Fruit fly (Drosophila melanogaster) whole organism, embryonic: ENCODE results near the gene CG4074.
A peak's percentile ranks its signal among the peaks of the same experiment; 100 is the strongest.

Experiments used
- BEAF-32 ChIP-seq: fragments of 200-800 bp; sonication (Bioruptor generic); optimal IDR thresholded peaks from 3 replicates; lab custom pipeline; 2017; ENCODE audit warnings: missing biosample characterization, missing genetic modification characterization, mild to moderate bottlenecking, moderate library complexity, missing genetic modification reagents
- CG11398 ChIP-seq: fragments of 200-800 bp; sonication (Bioruptor generic); optimal IDR thresholded peaks from 2 replicates; lab custom pipeline; 2016; ENCODE audit warnings: missing biosample characterization, missing genetic modification characterization
- CG11456 ChIP-seq: fragments of 200-800 bp; sonication (Bioruptor generic); IDR thresholded peaks from 3 replicates; pipeline ENCODE4 v1.3.6; 2022; ENCODE audit warnings: missing biosample characterization, missing genetic modification characterization
- CG12155 ChIP-seq: fragments of 200-800 bp; sonication (Bioruptor generic); optimal IDR thresholded peaks from 3 replicates; lab custom pipeline; 2016; ENCODE audit warnings: missing biosample characterization, missing genetic modification characterization
- CG12391 ChIP-seq: fragments of 200-800 bp; sonication (Bioruptor generic); optimal IDR thresholded peaks from 3 replicates; lab custom pipeline; 2018; ENCODE audit warnings: missing biosample characterization, mild to moderate bottlenecking, missing genetic modification characterization, moderate library complexity
- CG12659 ChIP-seq: fragments of 200-800 bp; sonication (Bioruptor generic); optimal IDR thresholded peaks from 3 replicates; lab custom pipeline; 2017; ENCODE audit warnings: mild to moderate bottlenecking, missing biosample characterization, missing genetic modification reagents, missing genetic modification characterization
- CG13424 ChIP-seq: fragments of 200-800 bp; sonication (Bioruptor generic); optimal IDR thresholded peaks from 2 replicates; lab custom pipeline; 2019; ENCODE audit warnings: missing biosample characterization, mild to moderate bottlenecking, missing genetic modification characterization, moderate library complexity
- CG18476 ChIP-seq: fragments of 200-800 bp; sonication (Bioruptor generic); optimal IDR thresholded peaks from 2 replicates; lab custom pipeline; 2016; ENCODE audit warnings: missing biosample characterization, mild to moderate bottlenecking, missing genetic modification characterization
- CG34422 ChIP-seq: fragments of 200-800 bp; sonication (Bioruptor generic); IDR thresholded peaks from 3 replicates; pipeline ENCODE4 v1.3.6; 2022; ENCODE audit warnings: missing biosample characterization, missing genetic modification characterization
- CG3995 ChIP-seq: fragments of 200-800 bp; sonication (Bioruptor generic); optimal IDR thresholded peaks from 3 replicates; lab custom pipeline; 2016; ENCODE audit warnings: missing biosample characterization, missing genetic modification characterization
- CG4328 ChIP-seq: fragments of 200-800 bp; sonication (Bioruptor generic); optimal IDR thresholded peaks from 3 replicates; lab custom pipeline; 2017; ENCODE audit warnings: missing biosample characterization, missing genetic modification reagents, missing genetic modification characterization
- CG4820 ChIP-seq: fragments of 200-800 bp; sonication (Bioruptor generic); optimal IDR thresholded peaks from 3 replicates; lab custom pipeline; 2016; ENCODE audit warnings: missing biosample characterization, missing genetic modification characterization
- CG5180 ChIP-seq: fragments of 200-800 bp; sonication (Bioruptor generic); optimal IDR thresholded peaks from 3 replicates; lab custom pipeline; 2017; ENCODE audit warnings: missing biosample characterization, missing genetic modification characterization, mild to moderate bottlenecking, moderate library complexity, missing genetic modification reagents
- CG5245 ChIP-seq: fragments of 200-800 bp; sonication (Bioruptor generic); optimal IDR thresholded peaks from 3 replicates; lab custom pipeline; 2016; ENCODE audit warnings: missing biosample characterization, missing genetic modification characterization
- CG6689 ChIP-seq: fragments of 200-800 bp; sonication (Bioruptor generic); IDR thresholded peaks from 2 replicates; pipeline ENCODE4 v1.3.6; 2022; ENCODE audit warnings: missing biosample characterization, missing genetic modification characterization
- CG6854 ChIP-seq: fragments of 200-800 bp; sonication (Bioruptor generic); optimal IDR thresholded peaks from 3 replicates; lab custom pipeline; 2017; ENCODE audit warnings: missing biosample characterization, mild to moderate bottlenecking, missing genetic modification characterization
- CG7271 ChIP-seq: fragments of 200-800 bp; sonication (Bioruptor generic); optimal IDR thresholded peaks from 2 replicates; lab custom pipeline; 2018; ENCODE audit warnings: missing biosample characterization, mild to moderate bottlenecking, missing genetic modification characterization, moderate library complexity
- CG9437 ChIP-seq: fragments of 200-800 bp; sonication (Bioruptor generic); optimal IDR thresholded peaks from 2 replicates; lab custom pipeline; 2018; ENCODE audit warnings: missing biosample characterization, mild to moderate bottlenecking, missing genetic modification characterization
- D ChIP-seq, 2 experiments: fragments of 200-800 bp in 1 of 2; fragments of >200 bp in 1 of 2; sonication (Bioruptor generic) in 1 of 2; optimal IDR thresholded peaks; 2 replicates in 1 of 2; 3 replicates in 1 of 2; lab custom pipeline; 2017; ENCODE audit warnings: mild to moderate bottlenecking in 1 of 2, missing biosample characterization in 1 of 2, missing genetic modification characterization in 1 of 2, missing genetic modification reagents in 1 of 2
- Ets65A ChIP-seq: fragments of 200-800 bp; sonication (Bioruptor generic); peaks from one replicate; lab custom pipeline; 2016; ENCODE audit warnings: missing biosample characterization, missing genetic modification characterization
- Hr39 ChIP-seq: fragments of >200 bp; optimal IDR thresholded peaks from 2 replicates; lab custom pipeline; 2017
- Hsf ChIP-seq: fragments of 200-800 bp; sonication (Bioruptor generic); optimal IDR thresholded peaks from 3 replicates; lab custom pipeline; 2016; ENCODE audit warnings: missing biosample characterization, missing genetic modification characterization
- Lhr ChIP-seq: fragments of 200-800 bp; sonication (Bioruptor generic); optimal IDR thresholded peaks from 3 replicates; lab custom pipeline; 2017; ENCODE audit warnings: mild to moderate bottlenecking, missing biosample characterization, missing genetic modification reagents, missing genetic modification characterization
- Lpt ChIP-seq: fragments of >200 bp; optimal IDR thresholded peaks from 2 replicates; lab custom pipeline; 2018; ENCODE audit warnings: missing biosample characterization, missing genetic modification characterization
- MBD-R2 ChIP-seq: fragments of 200-800 bp; sonication (Bioruptor generic); IDR thresholded peaks from 2 replicates; pipeline ENCODE4 v1.3.6; 2022; ENCODE audit warnings: missing biosample characterization, missing genetic modification characterization
- Med ChIP-seq: fragments of 200-800 bp; sonication (Bioruptor generic); peaks from one replicate; lab custom pipeline; 2016; ENCODE audit warnings: missing biosample characterization, missing genetic modification characterization, mild to moderate bottlenecking, inconsistent platforms, moderate library complexity
- Mrtf ChIP-seq: fragments of 200-800 bp; sonication (Bioruptor generic); IDR thresholded peaks from 3 replicates; pipeline ENCODE4 v1.3.6; 2022; ENCODE audit warnings: missing biosample characterization, missing genetic modification characterization
- NK7.1 ChIP-seq: fragments of 200-800 bp; sonication (Bioruptor generic); optimal IDR thresholded peaks from 3 replicates; lab custom pipeline; 2016; ENCODE audit warnings: missing biosample characterization, missing genetic modification characterization
- Nf-YC ChIP-seq: fragments of 200-800 bp; optimal IDR thresholded peaks from 3 replicates; lab custom pipeline; 2019; ENCODE audit warnings: missing biosample characterization, mild to moderate bottlenecking, missing genetic modification characterization, moderate library complexity
- Opbp ChIP-seq: fragments of 200-800 bp; sonication (Bioruptor generic); IDR thresholded peaks from 3 replicates; pipeline ENCODE4 v1.3.6; 2022; ENCODE audit warnings: missing biosample characterization, missing genetic modification characterization; ENCODE audit not compliant: partially characterized antibody
- Rx ChIP-seq: fragments of 200-800 bp; sonication (Bioruptor generic); IDR thresholded peaks from 2 replicates; pipeline ENCODE4 v1.3.6; 2022; ENCODE audit warnings: missing biosample characterization, missing genetic modification characterization
- Sin3A ChIP-seq: fragments of >200 bp; optimal IDR thresholded peaks from 2 replicates; lab custom pipeline; 2018
- Spps ChIP-seq: fragments of 200-800 bp; sonication (Bioruptor generic); optimal IDR thresholded peaks from 2 replicates; lab custom pipeline; 2018; ENCODE audit warnings: missing biosample characterization, mild to moderate bottlenecking, missing genetic modification characterization
- Xrp1 ChIP-seq: fragments of 200-800 bp; sonication (Bioruptor generic); IDR thresholded peaks from 2 replicates; pipeline ENCODE4 v1.3.6; 2022; ENCODE audit warnings: missing biosample characterization, missing genetic modification characterization
- amos ChIP-seq: fragments of 200-800 bp; sonication (Bioruptor generic); IDR thresholded peaks from 2 replicates; pipeline ENCODE4 v1.3.6; 2022; ENCODE audit warnings: missing biosample characterization, missing genetic modification characterization; ENCODE audit not compliant: partially characterized antibody
- ase ChIP-seq: fragments of 200-800 bp; sonication (Bioruptor generic); IDR thresholded peaks from 3 replicates; pipeline ENCODE4 v1.3.6; 2022; ENCODE audit warnings: missing biosample characterization, missing genetic modification characterization
- bab2 ChIP-seq: fragments of 200-800 bp; sonication (Bioruptor generic); optimal IDR thresholded peaks from 2 replicates; lab custom pipeline; 2016; ENCODE audit warnings: missing biosample characterization, missing genetic modification characterization
- bcd ChIP-seq: fragments of 200-800 bp; sonication (Bioruptor generic); optimal IDR thresholded peaks from 2 replicates; lab custom pipeline; 2017; ENCODE audit warnings: missing biosample characterization, mild to moderate bottlenecking, missing genetic modification characterization
- crol ChIP-seq: fragments of 200-800 bp; sonication (Bioruptor generic); IDR thresholded peaks from 2 replicates; pipeline ENCODE4 v1.3.6; 2022; ENCODE audit warnings: missing biosample characterization, missing genetic modification characterization
- fru ChIP-seq: fragments of >200 bp; optimal IDR thresholded peaks from 2 replicates; lab custom pipeline; 2017
- hbn ChIP-seq: fragments of 200-800 bp; sonication (Bioruptor generic); IDR thresholded peaks from 2 replicates; pipeline ENCODE4 v1.3.6; 2022; ENCODE audit warnings: missing biosample characterization, missing genetic modification characterization; ENCODE audit not compliant: partially characterized antibody
- mam ChIP-seq: fragments of 200-800 bp; sonication (Bioruptor generic); optimal IDR thresholded peaks from 3 replicates; lab custom pipeline; 2016; ENCODE audit warnings: missing biosample characterization, missing genetic modification characterization
- phol ChIP-seq: fragments of 200-800 bp; sonication (Bioruptor generic); optimal IDR thresholded peaks from 3 replicates; lab custom pipeline; 2018; ENCODE audit warnings: missing biosample characterization, mild to moderate bottlenecking, missing genetic modification characterization, moderate library complexity
- pum ChIP-seq: fragments of 200-800 bp; sonication (Bioruptor generic); optimal IDR thresholded peaks from 2 replicates; lab custom pipeline; 2016; ENCODE audit warnings: missing biosample characterization, missing genetic modification characterization
- salm ChIP-seq: fragments of 200-800 bp; sonication (Bioruptor generic); optimal IDR thresholded peaks from 2 replicates; lab custom pipeline; 2018; ENCODE audit warnings: missing biosample characterization, mild to moderate bottlenecking, missing genetic modification characterization
- sens ChIP-seq: fragments of 200-800 bp; sonication (Bioruptor generic); peaks from one replicate; lab custom pipeline; 2016; ENCODE audit warnings: missing biosample characterization, missing genetic modification characterization
- tgo ChIP-seq: fragments of 200-800 bp; sonication (Bioruptor generic); IDR thresholded peaks from 3 replicates; pipeline ENCODE4 v1.3.6; 2022; ENCODE audit warnings: missing biosample characterization, missing genetic modification characterization
- unc-4 ChIP-seq: fragments of 200-800 bp; sonication (Bioruptor generic); IDR thresholded peaks from 2 replicates; pipeline ENCODE4 v1.3.6; 2022; ENCODE audit warnings: missing biosample characterization, missing genetic modification characterization; ENCODE audit not compliant: partially characterized antibody
- wdn ChIP-seq: fragments of 200-800 bp; sonication (Bioruptor generic); IDR thresholded peaks from 2 replicates; pipeline ENCODE4 v1.3.6; 2022; ENCODE audit warnings: missing biosample characterization, missing genetic modification characterization

CG4074 gene

dm6 chr3L:20809088-20809999, 40.0 kb upstream of the CG4074 start, which contains the start of the genes CG3634 and HIPP1 (continued):
- no peak for TF ChIP-seq bcd (GFP tag; lab: Kevin White, UChicago)
- TF ChIP-seq salm (tag; lab: Kevin White, UChicago) = no peak
- TF ChIP-seq Hsf = peak; percentile 24
- TF ChIP-seq Lpt = no peak
- peak; percentile 1 for TF ChIP-seq CG13424 (tag; lab: Kevin White, UChicago)
- TF ChIP-seq pum (GFP tag; lab: Kevin White, UChicago) = no peak
- TF ChIP-seq CG6854 (GFP tag; lab: Kevin White, UChicago) = no peak
- TF ChIP-seq unc-4 = peak; percentile 69; the same call in 1 of the 2 replicates
- no peak for TF ChIP-seq sens (GFP tag; lab: Kevin White, UChicago)
- no peak for TF ChIP-seq CG34422 (GFP tag; lab: Robert Waterston, UW)
- no peak for TF ChIP-seq bab2 (GFP tag; lab: Kevin White, UChicago)
- TF ChIP-seq CG12155 (GFP tag; lab: Kevin White, UChicago) = peak; percentile 8
- TF ChIP-seq CG3995 (GFP tag; lab: Kevin White, UChicago) = peak; percentile 27
- peak; percentile 54 for TF ChIP-seq CG12391 (tag; lab: Kevin White, UChicago)
- 0 out of 3 replicates have a peak, but pooled peaks have one; percentile 24 for TF ChIP-seq Opbp
- TF ChIP-seq wdn (GFP tag; lab: Robert Waterston, UW) = no peak
- TF ChIP-seq MBD-R2 = peak; percentile 94
- TF ChIP-seq Lhr (GFP tag; lab: Kevin White, UChicago) = peak; percentile 51
- no peak for TF ChIP-seq Rx
- TF ChIP-seq CG5180 (GFP tag; lab: Kevin White, UChicago) = no peak
- TF ChIP-seq CG12659 (GFP tag; lab: Kevin White, UChicago) = peak; percentile 57
- peak; percentile 39 for TF ChIP-seq CG9437 (GFP tag; lab: Kevin White, UChicago)
- TF ChIP-seq crol (GFP tag; lab: Robert Waterston, UW) = peak; percentile 98
- no peak for TF ChIP-seq CG5245
- TF ChIP-seq Nf-YC (tag; lab: Kevin White, UChicago) = peak; percentile 76
- 0 out of 2 replicates have a peak, but pooled peaks have one; percentile 5 for TF ChIP-seq CG6689
- peak; percentile 9 for TF ChIP-seq mam
- peak; percentile 97 for TF ChIP-seq phol
- no peak for TF ChIP-seq CG18476 (GFP tag; lab: Kevin White, UChicago)
- no peak for TF ChIP-seq Hr39
- TF ChIP-seq Spps (tag; lab: Kevin White, UChicago) = no peak
- TF ChIP-seq amos (GFP tag; lab: Robert Waterston, UW) = peak; percentile 70
- no peak for TF ChIP-seq D (optimal IDR thresholded peaks at IDR 0.05; lab: Kevin White, UChicago)
- TF ChIP-seq D (GFP tag; optimal IDR thresholded peaks at IDR 0.05; lab: Kevin White, UChicago) = no peak
- TF ChIP-seq tgo (GFP tag; lab: Robert Waterston, UW) = no peak
- peak; percentile 59 for TF ChIP-seq hbn (GFP tag; lab: Robert Waterston, UW)
- TF ChIP-seq Mrtf = no peak
- TF ChIP-seq CG11456 (GFP tag; lab: Robert Waterston, UW) = 0 out of 3 replicates have a peak, but pooled peaks have one; percentile 14
- TF ChIP-seq NK7.1 (GFP tag; lab: Kevin White, UChicago) = no peak
- TF ChIP-seq CG7271 = no peak
- TF ChIP-seq fru (lab: Kevin White, UChicago) = no peak
- peak; percentile 69 for TF ChIP-seq Sin3A (lab: Kevin White, UChicago)
- peak; percentile 85 for TF ChIP-seq Ets65A (GFP tag; lab: Kevin White, UChicago)
- TF ChIP-seq Med (GFP tag; lab: Kevin White, UChicago) = peak; percentile 67
- no peak for TF ChIP-seq CG4328 (GFP tag; lab: Kevin White, UChicago)
- no peak for TF ChIP-seq CG4820
- TF ChIP-seq BEAF-32 (GFP tag; lab: Kevin White, UChicago) = peak; percentile 84
- TF ChIP-seq CG11398 (GFP tag; lab: Kevin White, UChicago) = no peak
- peak; percentile 22; the same call in 1 of the 2 replicates for TF ChIP-seq Xrp1 (GFP tag; lab: Robert Waterston, UW)
- no peak for TF ChIP-seq ase
